Worm (Caenorhabditis elegans): ENCODE data around the gene cest-10.

DNA sequence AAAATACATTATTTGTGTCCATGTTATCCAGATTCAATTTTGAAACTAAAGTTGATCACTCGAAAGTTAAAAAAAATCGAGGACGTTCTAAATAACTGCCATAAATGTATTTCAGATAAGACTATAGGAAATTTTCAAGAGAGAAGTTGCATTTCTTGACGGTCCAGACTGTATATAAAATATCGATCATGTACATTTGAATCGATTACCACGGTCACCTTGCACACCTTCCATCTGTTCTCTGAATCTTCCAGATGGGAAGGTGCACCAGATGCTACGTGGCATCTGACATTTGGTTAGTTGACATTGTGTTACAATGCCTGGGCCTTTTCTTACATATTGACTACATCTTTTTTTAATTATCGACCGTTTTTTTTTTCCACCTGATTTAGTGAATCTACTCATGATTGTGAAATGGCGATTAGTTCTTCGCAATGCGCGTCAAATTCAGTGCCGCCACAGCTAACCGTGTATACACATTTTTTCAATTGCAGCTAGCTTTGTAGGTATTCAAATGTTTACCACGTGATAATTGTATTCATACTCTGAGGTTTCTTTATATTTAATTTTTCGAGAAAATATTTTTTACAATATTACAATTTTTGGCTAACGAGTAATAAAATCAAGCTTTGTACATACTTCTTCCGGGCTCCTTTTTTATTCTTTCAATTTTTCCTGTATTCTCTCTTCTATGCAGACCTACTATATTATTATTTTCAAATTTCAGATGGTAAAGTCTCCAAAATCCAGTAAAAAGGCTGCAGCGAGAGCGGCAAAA lies 12.2 kb upstream of the cest-10 start, which contains the start of gene skr-16:
- no peak for TF ChIP-seq pqm-1 (tag; optimal IDR thresholded peaks at IDR 0.05)
- no peak for TF ChIP-seq madf-2 (tag; optimal IDR thresholded peaks at IDR 0.05)
- TF ChIP-seq ztf-16 (tag; optimal IDR thresholded peaks at IDR 0.05): no peak
- TF ChIP-seq unc-55 (GFP tag; optimal IDR thresholded peaks at IDR 0.05): no peak
- TF ChIP-seq ceh-19 (GFP tag; optimal IDR thresholded peaks at IDR 0.05): no peak
- no peak for TF ChIP-seq fkh-10 (GFP tag; optimal IDR thresholded peaks at IDR 0.05)

Data from whole organism, late embryonic.